Worm (Caenorhabditis elegans) whole organism, L1 larva: ENCODE data around the gene lact-1.

Source experiments
- ceh-82 ChIP-seq, 3 experiments: fragments of 150-350 bp in 1 of 3; sonication (generic microtip) in 2 of 3; optimal IDR thresholded peaks; 2 replicates each; lab custom pipeline; 2014 to 2017; ENCODE audit warnings: missing biosample characterization in 3 of 3, missing genetic modification characterization in 3 of 3
- nhr-237 ChIP-seq: fragments of 150-350 bp; optimal IDR thresholded peaks from 2 replicates; lab custom pipeline; 2014; ENCODE audit warnings: missing biosample characterization, missing genetic modification characterization
- nhr-77 ChIP-seq: fragments of 150-350 bp; optimal IDR thresholded peaks from 2 replicates; lab custom pipeline; 2014; ENCODE audit warnings: missing biosample characterization, missing genetic modification characterization

ce11 chrX:7309775-7310174, 49.6 kb upstream of the lact-1 start, which contains the start of the genes his-38 and his-40:
- no peak for TF ChIP-seq ceh-82 (tag; optimal IDR thresholded peaks at IDR 0.05; lab: Kevin White, UChicago)
- TF ChIP-seq nhr-77 (tag; lab: Kevin White, UChicago), result no peak
- TF ChIP-seq nhr-237, result no peak
